Fruit fly (Drosophila melanogaster) whole organism, embryonic: ENCODE measurements around the gene CG7362.
A peak's percentile ranks its signal among the peaks of the same experiment; 100 is the strongest.

ENCODE experiments used
- Awh ChIP-seq: fragments of 200-800 bp; sonication (Bioruptor generic); IDR thresholded peaks from 2 replicates; pipeline ENCODE4, ENCODE4 v1.3.6; 2022; ENCODE audit warnings: missing biosample characterization, missing genetic modification characterization
- Bgb ChIP-seq: fragments of 200-800 bp; sonication (Bioruptor generic); IDR thresholded peaks from 2 replicates; pipeline ENCODE4 v1.3.6; 2022; ENCODE audit warnings: missing biosample characterization, missing genetic modification characterization; ENCODE audit not compliant: partially characterized antibody
- CG10267 ChIP-seq: fragments of 200-800 bp; sonication (Bioruptor generic); optimal IDR thresholded peaks from 2 replicates; lab custom pipeline; 2018; ENCODE audit warnings: missing biosample characterization, mild to moderate bottlenecking, missing genetic modification characterization, moderate library complexity
- CG10979 ChIP-seq: fragments of 200-800 bp; sonication (Bioruptor generic); optimal IDR thresholded peaks from 2 replicates; lab custom pipeline; 2018; ENCODE audit warnings: missing biosample characterization, mild to moderate bottlenecking, missing genetic modification characterization, moderate library complexity
- CG11247 ChIP-seq: fragments of 200-800 bp; sonication (Bioruptor generic); IDR thresholded peaks from 2 replicates; pipeline ENCODE4 v1.3.6; 2022; ENCODE audit warnings: missing biosample characterization, missing genetic modification characterization
- CG11504 ChIP-seq: fragments of 200-800 bp; sonication (Bioruptor generic); optimal IDR thresholded peaks from 3 replicates; lab custom pipeline; 2019; ENCODE audit warnings: missing biosample characterization, mild to moderate bottlenecking, missing genetic modification characterization, moderate library complexity
- CG11695 ChIP-seq: fragments of 200-800 bp; sonication (Bioruptor generic); IDR thresholded peaks from 3 replicates; pipeline ENCODE4 v1.3.6; 2022; ENCODE audit warnings: missing biosample characterization, missing genetic modification characterization
- CG15011 ChIP-seq: fragments of 200-800 bp; sonication (Bioruptor generic); optimal IDR thresholded peaks from 3 replicates; lab custom pipeline; 2018; ENCODE audit warnings: missing biosample characterization, mild to moderate bottlenecking, missing genetic modification characterization
- CG16863 ChIP-seq: fragments of 200-800 bp; sonication (Bioruptor generic); optimal IDR thresholded peaks from 3 replicates; lab custom pipeline; 2016; ENCODE audit warnings: missing biosample characterization, missing genetic modification characterization
- CG3281 ChIP-seq: fragments of 200-800 bp; sonication (Bioruptor generic); optimal IDR thresholded peaks from 3 replicates; lab custom pipeline; 2017; ENCODE audit warnings: missing biosample characterization, mild to moderate bottlenecking, missing genetic modification characterization
- CG3407 ChIP-seq: fragments of 200-800 bp; sonication (Bioruptor generic); optimal IDR thresholded peaks from 2 replicates; lab custom pipeline; 2018; ENCODE audit warnings: missing biosample characterization, mild to moderate bottlenecking, missing genetic modification characterization
- CG3838 ChIP-seq: fragments of 200-800 bp; sonication (Bioruptor generic); optimal IDR thresholded peaks from 3 replicates; lab custom pipeline; 2016; ENCODE audit warnings: missing biosample characterization, missing genetic modification characterization
- CG4424 ChIP-seq: fragments of 200-800 bp; sonication (Bioruptor generic); optimal IDR thresholded peaks from 3 replicates; lab custom pipeline; 2016; ENCODE audit warnings: missing biosample characterization, missing genetic modification characterization
- CG8765 ChIP-seq: fragments of 200-800 bp; sonication (Bioruptor generic); IDR thresholded peaks from 2 replicates; pipeline ENCODE4 v1.3.6; 2022; ENCODE audit warnings: missing biosample characterization, missing genetic modification characterization
- CG9215 ChIP-seq: fragments of 200-800 bp; sonication (Bioruptor generic); IDR thresholded peaks from 2 replicates; pipeline ENCODE4 v1.3.6; 2022; ENCODE audit warnings: missing biosample characterization, missing genetic modification characterization
- CG9609 ChIP-seq: fragments of 200-800 bp; sonication (Bioruptor generic); optimal IDR thresholded peaks from 3 replicates; lab custom pipeline; 2016; ENCODE audit warnings: missing biosample characterization, missing genetic modification characterization
- CrebB ChIP-seq: fragments of 200-800 bp; sonication (Bioruptor generic); optimal IDR thresholded peaks from 3 replicates; lab custom pipeline; 2018; ENCODE audit warnings: missing biosample characterization, mild to moderate bottlenecking, missing genetic modification characterization
- D19B ChIP-seq: fragments of 200-800 bp; sonication (Bioruptor generic); optimal IDR thresholded peaks from 2 replicates; lab custom pipeline; 2017; ENCODE audit warnings: missing biosample characterization, mild to moderate bottlenecking, missing genetic modification characterization
- Dip3 ChIP-seq: fragments of 200-800 bp; sonication (Bioruptor generic); optimal IDR thresholded peaks from 3 replicates; lab custom pipeline; 2016; ENCODE audit warnings: missing biosample characterization, missing genetic modification characterization
- Doc2 ChIP-seq: fragments of 200-800 bp; sonication (Bioruptor generic); IDR thresholded peaks from 2 replicates; pipeline ENCODE4 v1.3.6; 2022; ENCODE audit warnings: missing biosample characterization, missing genetic modification characterization
- E2f2 ChIP-seq: fragments of 200-800 bp; sonication (Bioruptor generic); IDR thresholded peaks from 2 replicates; pipeline ENCODE4 v1.3.6; 2022; ENCODE audit warnings: missing biosample characterization, missing genetic modification characterization
- Gug ChIP-seq: fragments of 200-800 bp; sonication (Bioruptor generic); IDR thresholded peaks from 4 replicates; pipeline ENCODE4 v1.3.6; 2022; ENCODE audit warnings: missing biosample characterization, missing genetic modification characterization
- HLH3B ChIP-seq: fragments of 200-800 bp; sonication (Bioruptor generic); IDR thresholded peaks from 2 replicates; pipeline ENCODE4 v1.3.6; 2022; ENCODE audit warnings: missing biosample characterization, missing genetic modification characterization
- Hmx ChIP-seq: fragments of 200-800 bp; sonication (Bioruptor generic); optimal IDR thresholded peaks from 2 replicates; lab custom pipeline; 2016; ENCODE audit warnings: missing biosample characterization, missing genetic modification characterization
- Hr78 ChIP-seq, 2 experiments: fragments of 200-800 bp in 1 of 2; fragments of >200 bp in 1 of 2; sonication (Bioruptor generic) in 1 of 2; optimal IDR thresholded peaks; 2 replicates each; lab custom pipeline; 2017 to 2019; ENCODE audit warnings: missing biosample characterization in 2 of 2, missing genetic modification characterization in 2 of 2, mild to moderate bottlenecking in 1 of 2, moderate library complexity in 1 of 2
- Kr ChIP-seq: fragments of 200-800 bp; sonication (Bioruptor generic); optimal IDR thresholded peaks from 2 replicates; lab custom pipeline; 2017; ENCODE audit warnings: missing biosample characterization, mild to moderate bottlenecking, missing genetic modification characterization
- Mad ChIP-seq: fragments of 200-800 bp; sonication (Bioruptor generic); optimal IDR thresholded peaks from 2 replicates; lab custom pipeline; 2016; ENCODE audit warnings: missing biosample characterization, missing genetic modification characterization
- Pdp1 ChIP-seq, 2 experiments: fragments of 200-800 bp; sonication (Bioruptor generic); optimal IDR thresholded peaks; 3 replicates each; lab custom pipeline; 2016; ENCODE audit warnings: missing biosample characterization in 2 of 2, missing genetic modification characterization in 2 of 2, mild to moderate bottlenecking in 1 of 2, moderate library complexity in 1 of 2
- Poxn ChIP-seq: fragments of 200-800 bp; sonication (Bioruptor generic); IDR thresholded peaks from 2 replicates; pipeline ENCODE4 v1.3.6; 2022; ENCODE audit warnings: missing biosample characterization, missing genetic modification characterization
- Side ChIP-seq: fragments of 200-800 bp; sonication (Bioruptor generic); optimal IDR thresholded peaks from 2 replicates; lab custom pipeline; 2016; ENCODE audit warnings: missing biosample characterization, missing genetic modification characterization
- Sin3A ChIP-seq: fragments of >200 bp; optimal IDR thresholded peaks from 2 replicates; lab custom pipeline; 2018
- Sox102F ChIP-seq: fragments of 200-800 bp; sonication (Bioruptor generic); optimal IDR thresholded peaks from 2 replicates; lab custom pipeline; 2018; ENCODE audit warnings: missing biosample characterization, mild to moderate bottlenecking, missing genetic modification characterization, moderate library complexity
- ase ChIP-seq: fragments of 200-800 bp; sonication (Bioruptor generic); IDR thresholded peaks from 3 replicates; pipeline ENCODE4 v1.3.6; 2022; ENCODE audit warnings: missing biosample characterization, missing genetic modification characterization
- btn ChIP-seq: fragments of 200-800 bp; sonication (Bioruptor generic); optimal IDR thresholded peaks from 2 replicates; lab custom pipeline; 2016; ENCODE audit warnings: missing biosample characterization, missing genetic modification characterization
- fd3F ChIP-seq: fragments of 200-800 bp; sonication (Bioruptor generic); optimal IDR thresholded peaks from 2 replicates; lab custom pipeline; 2018; ENCODE audit warnings: missing biosample characterization, mild to moderate bottlenecking, missing genetic modification characterization, moderate library complexity
- gce ChIP-seq: fragments of 200-800 bp; sonication (Bioruptor generic); IDR thresholded peaks from 3 replicates; pipeline ENCODE4 v1.3.6; 2022; ENCODE audit warnings: missing biosample characterization, missing genetic modification characterization
- gem ChIP-seq: fragments of 200-800 bp; sonication (Bioruptor generic); optimal IDR thresholded peaks from 2 replicates; lab custom pipeline; 2019; ENCODE audit warnings: missing biosample characterization, mild to moderate bottlenecking, missing genetic modification characterization, moderate library complexity
- ind ChIP-seq: fragments of 200-800 bp; sonication (Bioruptor generic); optimal IDR thresholded peaks from 3 replicates; lab custom pipeline; 2016; ENCODE audit warnings: missing biosample characterization, missing genetic modification characterization
- kah ChIP-seq: fragments of 200-800 bp; sonication (Bioruptor generic); optimal IDR thresholded peaks from 2 replicates; lab custom pipeline; 2018; ENCODE audit warnings: missing biosample characterization, mild to moderate bottlenecking, missing genetic modification characterization
- lilli ChIP-seq: fragments of 200-800 bp; sonication (Bioruptor generic); optimal IDR thresholded peaks from 3 replicates; lab custom pipeline; 2016; ENCODE audit warnings: missing biosample characterization, missing genetic modification characterization
- onecut ChIP-seq: fragments of 200-800 bp; sonication (Bioruptor generic); IDR thresholded peaks from 2 replicates; pipeline ENCODE4 v1.3.6; 2022; ENCODE audit warnings: missing biosample characterization, missing genetic modification characterization
- pfk ChIP-seq: fragments of 200-800 bp; sonication (Bioruptor generic); optimal IDR thresholded peaks from 2 replicates; lab custom pipeline; 2018; ENCODE audit warnings: missing biosample characterization, mild to moderate bottlenecking, missing genetic modification characterization, moderate library complexity
- pzg ChIP-seq: fragments of 200-800 bp; sonication (Bioruptor generic); optimal IDR thresholded peaks from 3 replicates; lab custom pipeline; 2018; ENCODE audit warnings: missing biosample characterization, mild to moderate bottlenecking, missing genetic modification characterization, moderate library complexity
- salm ChIP-seq: fragments of 200-800 bp; sonication (Bioruptor generic); optimal IDR thresholded peaks from 2 replicates; lab custom pipeline; 2018; ENCODE audit warnings: missing biosample characterization, mild to moderate bottlenecking, missing genetic modification characterization
- sim ChIP-seq: fragments of 200-800 bp; sonication (Bioruptor generic); IDR thresholded peaks from 2 replicates; pipeline ENCODE4 v1.3.6; 2022; ENCODE audit warnings: missing biosample characterization, missing genetic modification characterization
- sisA ChIP-seq: fragments of 200-800 bp; sonication (Bioruptor generic); IDR thresholded peaks from 2 replicates; pipeline ENCODE4 v1.3.6; 2022; ENCODE audit warnings: missing biosample characterization, missing genetic modification characterization
- stc ChIP-seq: fragments of 200-800 bp; sonication (Bioruptor generic); IDR thresholded peaks from 2 replicates; pipeline ENCODE4 v1.3.6; 2022; ENCODE audit warnings: missing biosample characterization, missing genetic modification characterization
- tin ChIP-seq: fragments of 200-800 bp; sonication (Bioruptor generic); optimal IDR thresholded peaks from 3 replicates; lab custom pipeline; 2016; ENCODE audit warnings: missing biosample characterization, missing genetic modification characterization
- wor ChIP-seq: fragments of 200-800 bp; sonication (Bioruptor generic); IDR thresholded peaks from 2 replicates; pipeline ENCODE4 v1.3.6; 2022; ENCODE audit warnings: missing biosample characterization, missing genetic modification characterization
- zfh2 ChIP-seq: fragments of 200-800 bp; sonication (Bioruptor generic); optimal IDR thresholded peaks from 2 replicates; lab custom pipeline; 2016; ENCODE audit warnings: missing biosample characterization, missing genetic modification characterization

CG7362 gene

dm6 chr3R:14714147-14714903 is 39.9 kb downstream of the CG7362 start (continued):
- TF ChIP-seq wor (GFP tag; lab: Robert Waterston, UW) = no peak
- TF ChIP-seq Doc2 = no peak
- TF ChIP-seq Kr (GFP tag; lab: Kevin White, UChicago) = peak; percentile 5
- no peak for TF ChIP-seq pfk (GFP tag; lab: Kevin White, UChicago)
- peak; percentile 9 for TF ChIP-seq CG3281 (GFP tag; lab: Kevin White, UChicago)
- peak; percentile 33 for TF ChIP-seq Side (GFP tag; lab: Kevin White, UChicago)
- no peak for TF ChIP-seq Poxn (GFP tag; lab: Robert Waterston, UW)
- no peak for TF ChIP-seq CG3407 (GFP tag; lab: Kevin White, UChicago)
- peak; percentile 52 for TF ChIP-seq ind (GFP tag; lab: Kevin White, UChicago)
- no peak for TF ChIP-seq Hmx (GFP tag; lab: Kevin White, UChicago)
- TF ChIP-seq CG10267 = peak; percentile 90
- TF ChIP-seq lilli (GFP tag; lab: Kevin White, UChicago) = no peak
- TF ChIP-seq CG11247 = no peak
- TF ChIP-seq D19B (GFP tag; lab: Kevin White, UChicago) = no peak
- peak; percentile 88 for TF ChIP-seq gem (tag; lab: Kevin White, UChicago)
- peak; percentile 85 for TF ChIP-seq CG11504 (tag; lab: Kevin White, UChicago)
- TF ChIP-seq tin (GFP tag; lab: Kevin White, UChicago) = peak; percentile 88
- peak; percentile 26 for TF ChIP-seq CrebB (tag; lab: Kevin White, UChicago)
- no peak for TF ChIP-seq pzg (GFP tag; lab: Kevin White, UChicago)
- TF ChIP-seq sisA (GFP tag; lab: Robert Waterston, UW) = peak; percentile 76
- 0 out of 3 replicates have a peak, but pooled peaks have one; percentile 5 for TF ChIP-seq gce (GFP tag; lab: Robert Waterston, UW)
- peak; percentile 68; the same call in 2 of the 3 replicates for TF ChIP-seq ase (GFP tag; lab: Robert Waterston, UW)
- TF ChIP-seq sim = no peak
- no peak for TF ChIP-seq zfh2 (GFP tag; lab: Kevin White, UChicago)
- 0 out of 2 replicates have a peak, but pooled peaks have one; percentile 42 for TF ChIP-seq Awh (GFP tag; lab: Robert Waterston, UW)
- peak; percentile 42 for TF ChIP-seq onecut (GFP tag; lab: Robert Waterston, UW)
- TF ChIP-seq Mad = no peak
- TF ChIP-seq E2f2 (GFP tag; lab: Robert Waterston, UW) = no peak; the same call in 1 of the 2 replicates
- TF ChIP-seq kah (GFP tag; lab: Kevin White, UChicago) = peak; percentile 32
- TF ChIP-seq CG15011 = peak; percentile 65
- TF ChIP-seq CG4424 = peak; percentile 83
- TF ChIP-seq stc (GFP tag; lab: Robert Waterston, UW) = no peak; the same call in 1 of the 2 replicates
- TF ChIP-seq Sin3A (lab: Kevin White, UChicago) = no peak
- peak; percentile 16; the same call in 1 of the 3 replicates for TF ChIP-seq CG11695 (GFP tag; lab: Robert Waterston, UW)
- no peak for TF ChIP-seq CG16863 (GFP tag; lab: Kevin White, UChicago)
- TF ChIP-seq salm = peak; percentile 26
- peak; percentile 10; the same call in 1 of the 2 replicates for TF ChIP-seq CG8765
- TF ChIP-seq Gug (GFP tag; lab: Robert Waterston, UW) = no peak
- TF ChIP-seq btn (GFP tag; lab: Kevin White, UChicago) = no peak
- peak; percentile 97 for TF ChIP-seq CG10979
- no peak for TF ChIP-seq fd3F (GFP tag; lab: Kevin White, UChicago)
- no peak for TF ChIP-seq CG9215 (GFP tag; lab: Robert Waterston, UW)
- TF ChIP-seq Pdp1 (GFP tag; optimal IDR thresholded peaks at IDR 0.05; lab: Kevin White, UChicago) = peak in 1 of 2 experiments; percentile 32
- TF ChIP-seq Dip3 (GFP tag; lab: Kevin White, UChicago) = no peak
- no peak for TF ChIP-seq CG9609 (GFP tag; lab: Kevin White, UChicago)
- TF ChIP-seq HLH3B (GFP tag; lab: Robert Waterston, UW) = peak; percentile 75
- TF ChIP-seq Sox102F = peak; percentile 83
- peak; percentile 65 for TF ChIP-seq CG3838 (GFP tag; lab: Kevin White, UChicago)
- no peak for TF ChIP-seq Bgb
- TF ChIP-seq Hr78 (GFP tag; optimal IDR thresholded peaks at IDR 0.05; lab: Kevin White, UChicago) = no peak
